Worm (Caenorhabditis elegans) whole organism, late embryonic: ENCODE measurements around the gene ntl-4.

Experiments
- K09A11.1 ChIP-seq: sonication (generic microtip); optimal IDR thresholded peaks from 2 replicates; lab custom pipeline; 2017; ENCODE audit warnings: antibody characterized with exemption, mild to moderate bottlenecking, missing genetic modification characterization, missing compliant biosample characterization; ENCODE audit not compliant: insufficient read depth
- ahr-1 ChIP-seq: sonication (generic microtip); optimal IDR thresholded peaks from 2 replicates; lab custom pipeline; 2016; ENCODE audit warnings: missing genetic modification characterization, missing compliant biosample characterization
- ama-1 ChIP-seq: fragments of 150-350 bp; optimal IDR thresholded peaks from 2 replicates; lab custom pipeline; 2014
- lim-6 ChIP-seq: sonication (generic microtip); optimal IDR thresholded peaks from 2 replicates; lab custom pipeline; 2016; ENCODE audit warnings: missing genetic modification characterization, missing compliant biosample characterization
- nhr-11 ChIP-seq: fragments of 150-350 bp; optimal IDR thresholded peaks from 2 replicates; lab custom pipeline; 2014; ENCODE audit warnings: missing biosample characterization, missing genetic modification characterization
- pax-1 ChIP-seq: fragments of 150-350 bp; optimal IDR thresholded peaks from 2 replicates; lab custom pipeline; 2014; ENCODE audit warnings: missing biosample characterization, missing genetic modification characterization
- pha-4 ChIP-seq: fragments of 150-350 bp; optimal IDR thresholded peaks from 2 replicates; lab custom pipeline; 2018; ENCODE audit warnings: missing biosample characterization, missing genetic modification reagents, missing genetic modification characterization
- pqm-1 ChIP-seq: sonication (generic microtip); optimal IDR thresholded peaks from 2 replicates; lab custom pipeline; 2016; ENCODE audit warnings: missing genetic modification characterization, missing compliant biosample characterization
- ref-2 ChIP-seq: sonication (generic microtip); optimal IDR thresholded peaks from 2 replicates; lab custom pipeline; 2016; ENCODE audit warnings: missing genetic modification characterization, missing compliant biosample characterization
- tbx-2 ChIP-seq: sonication (generic microtip); optimal IDR thresholded peaks from 2 replicates; lab custom pipeline; 2016; ENCODE audit warnings: missing genetic modification characterization, missing compliant biosample characterization

DNA sequence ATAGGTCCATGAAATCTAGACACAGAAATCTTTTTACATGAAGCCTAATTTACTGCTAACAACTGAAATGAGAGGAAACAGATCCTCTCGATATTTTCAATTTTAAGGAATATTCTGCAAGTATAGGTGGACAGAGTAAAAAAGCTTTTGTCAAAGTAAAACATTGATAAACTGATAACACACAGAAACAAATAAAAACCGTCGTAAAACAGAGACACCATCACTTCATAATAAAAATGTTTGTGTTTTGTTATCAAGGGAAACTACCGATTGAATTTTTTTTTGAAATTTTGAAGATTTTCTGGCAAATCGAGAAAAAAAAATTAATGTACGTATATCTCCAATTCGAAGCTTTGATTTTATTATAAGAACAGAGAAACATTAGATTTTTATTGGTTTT lies 29.2 kb upstream of the ntl-4 start:
- no peak for TF ChIP-seq ama-1 (lab: Kevin White, UChicago)
- no peak for TF ChIP-seq pax-1
- no peak for TF ChIP-seq tbx-2 (tag; lab: Kevin White, UChicago)
- no peak for TF ChIP-seq ahr-1 (tag; lab: Kevin White, UChicago)
- TF ChIP-seq lim-6 (tag; lab: Kevin White, UChicago) = no peak
- TF ChIP-seq K09A11.1 (tag; lab: Kevin White, UChicago) = no peak
- TF ChIP-seq ref-2 (tag; lab: Kevin White, UChicago) = no peak
- no peak for TF ChIP-seq pha-4 (tag; lab: Kevin White, UChicago)
- no peak for TF ChIP-seq pqm-1 (tag; lab: Kevin White, UChicago)
- no peak for TF ChIP-seq nhr-11 (tag; lab: Kevin White, UChicago)
